Fruit fly (Drosophila melanogaster) Kc167 (cell line): ENCODE measurements around the gene CG32437.

Experiments used
- h ChIP-seq: fragments of >200 bp; optimal IDR thresholded peaks from 3 replicates; lab custom pipeline; 2018; ENCODE audit warnings: missing external identifiers
- insv ChIP-seq: fragments of >200 bp; optimal IDR thresholded peaks from 3 replicates; lab custom pipeline; 2018; ENCODE audit warnings: missing external identifiers
- ttk ChIP-seq: sonication (Bioruptor generic); optimal IDR thresholded peaks from 2 replicates; lab custom pipeline; 2017; ENCODE audit warnings: missing external identifiers

- no peak for TF ChIP-seq h (lab: Kevin White, UChicago)
- TF ChIP-seq ttk (lab: Kevin White, UChicago) = no peak
- no peak for TF ChIP-seq insv
These were observed 22.6 kb downstream of the CG32437 start for dm6 chr3L:21380126-21380525.
